Worm (Caenorhabditis elegans) whole organism, young adult: ENCODE data around the gene col-144.

Experiments
- ama-1 ChIP-seq, 3 experiments: fragments of 150-350 bp in 1 of 3; sonication (generic microtip) in 2 of 3; optimal IDR thresholded peaks; 2 replicates each; lab custom pipeline; 2014 to 2018; ENCODE audit warnings: missing biosample characterization in 2 of 3, missing genetic modification characterization in 2 of 3, missing genetic modification reagents in 2 of 3
- atf-7 ChIP-seq: sonication (generic microtip); optimal IDR thresholded peaks from 2 replicates; lab custom pipeline; 2017; ENCODE audit warnings: mild to moderate bottlenecking, missing genetic modification characterization, missing compliant biosample characterization
- lin-54 ChIP-seq: fragments of 200-800 bp; sonication (Bioruptor generic); optimal IDR thresholded peaks from 2 replicates; lab custom pipeline; 2018; ENCODE audit warnings: mild to moderate bottlenecking, missing genetic modification characterization, missing compliant biosample characterization
- ztf-18 ChIP-seq: sonication (generic microtip); optimal IDR thresholded peaks from 2 replicates; lab custom pipeline; 2016; ENCODE audit warnings: missing genotype, mild to moderate bottlenecking, missing genetic modification characterization, missing compliant biosample characterization
- ztf-6 ChIP-seq: fragments of 200-800 bp; sonication (Bioruptor generic); IDR thresholded peaks from 2 replicates; pipeline ENCODE4 v1.3.6; 2022; ENCODE audit warnings: missing genetic modification reagents, missing genetic modification characterization, missing compliant biosample characterization

ce11 chrV:9162118-9162729, 1.8 kb upstream of the col-144 start:
- TF ChIP-seq ama-1 (optimal IDR thresholded peaks at IDR 0.05; lab: Kevin White, UChicago) (no peak), ama-1 (GFP tag; optimal IDR thresholded peaks at IDR 0.05; lab: Kevin White, UChicago) (no peak), atf-7 (tag; lab: Kevin White, UChicago) (no peak), ztf-6 (no peak), lin-54 (GFP tag; lab: Kevin White, UChicago) (no peak), ztf-18 (tag; lab: Kevin White, UChicago) (no peak)
